Worm (Caenorhabditis elegans): ENCODE data around the gene R07E5.6.

DNA sequence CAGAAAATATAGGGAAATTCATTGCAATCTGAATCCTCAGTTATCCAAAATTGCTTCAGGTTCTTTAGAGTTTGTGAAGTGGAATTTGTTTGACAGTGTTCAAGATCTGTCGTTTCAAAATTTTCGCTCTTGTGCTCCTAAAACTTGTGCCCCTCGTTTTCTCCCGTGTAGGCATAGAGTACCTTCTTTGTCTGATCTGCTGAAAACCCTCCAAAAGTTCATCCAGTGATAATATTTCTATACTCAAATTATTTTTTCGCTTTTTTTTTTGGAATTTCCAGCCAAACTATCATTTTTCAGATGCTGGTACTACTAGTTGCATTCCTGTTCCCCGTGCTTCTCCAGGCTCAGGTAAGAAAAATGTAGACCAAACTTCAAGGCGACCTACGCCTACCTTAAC, 4.1 kb upstream of the R07E5.6 start, which contains the start of gene R07E5.4:
- TF ChIP-seq unc-39 (tag; optimal IDR thresholded peaks at IDR 0.05) (no peak), sptf-1 (tag; optimal IDR thresholded peaks at IDR 0.05) (no peak), mls-2 (tag; optimal IDR thresholded peaks at IDR 0.05) (no peak), ztf-11 (tag; optimal IDR thresholded peaks at IDR 0.05) (no peak), lsy-2 (tag; optimal IDR thresholded peaks at IDR 0.05) (no peak), zip-8 (tag; optimal IDR thresholded peaks at IDR 0.05) (no peak), unc-120 (tag; optimal IDR thresholded peaks at IDR 0.05; ENCODE audit: poor library complexity, severe bottlenecking) (no peak), pha-4 (tag; optimal IDR thresholded peaks at IDR 0.05) (no peak), nhr-28 (tag; optimal IDR thresholded peaks at IDR 0.05) (no peak), drap-1 (GFP tag; optimal IDR thresholded peaks at IDR 0.05) (no peak), unc-62 (GFP tag; optimal IDR thresholded peaks at IDR 0.05) (no peak)
